Worm (Caenorhabditis elegans): ENCODE measurements around the gene tba-9.

DNA sequence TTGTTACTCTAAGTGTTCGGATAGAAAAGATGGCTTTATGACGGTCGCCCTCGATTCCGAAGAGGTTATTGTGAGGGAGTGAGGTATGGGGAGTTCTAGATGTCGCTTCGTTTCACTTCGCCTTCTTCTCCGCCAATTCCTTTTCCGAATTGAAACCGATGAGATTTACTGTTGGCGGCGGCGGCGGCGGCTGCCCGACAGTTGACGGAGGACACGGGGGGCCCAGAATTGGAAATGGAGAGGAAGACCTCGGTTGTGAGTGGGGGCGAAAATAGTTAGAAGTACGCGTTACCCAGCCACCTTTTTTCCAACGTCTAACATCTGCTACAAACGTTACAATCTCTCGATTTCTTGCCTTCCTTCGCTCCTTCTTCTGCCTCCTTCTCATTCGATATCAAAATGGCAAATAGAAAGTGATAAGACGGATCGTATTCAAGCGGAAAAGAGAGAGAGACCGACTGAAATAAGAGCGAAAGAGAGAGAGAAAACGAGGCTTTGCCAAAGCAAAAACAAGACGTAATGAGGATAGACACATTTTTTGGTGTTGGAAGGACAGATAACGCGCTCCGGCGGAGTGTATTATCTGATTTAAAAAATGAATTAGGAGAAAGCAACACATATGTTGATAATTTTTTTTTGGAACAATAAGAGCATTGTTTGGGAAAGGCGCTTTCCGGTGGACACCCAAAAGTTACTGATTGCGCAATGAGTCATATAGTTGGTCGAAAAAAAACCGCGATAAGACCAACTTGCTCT, 34.4 kb upstream of the tba-9 start:
- TF ChIP-seq him-1 (tag; optimal IDR thresholded peaks at IDR 0.05) (no peak), dao-5 (tag; optimal IDR thresholded peaks at IDR 0.05) (no peak)
